Worm (Caenorhabditis elegans) whole organism, L4 larva: ENCODE measurements around the gene sahd-1.

ENCODE experiments used
- F44E2.7 ChIP-seq: fragments of 200-800 bp; sonication (Bioruptor generic); IDR thresholded peaks from 2 replicates; pipeline ENCODE4 v2.1.2; 2022; ENCODE audit warnings: missing genetic modification characterization, missing compliant biosample characterization
- ceh-28 ChIP-seq: fragments of 150-350 bp; optimal IDR thresholded peaks from 2 replicates; lab custom pipeline; 2014; ENCODE audit warnings: missing biosample characterization, missing genetic modification reagents, missing genetic modification characterization
- fkh-10 ChIP-seq: fragments of 150-350 bp; optimal IDR thresholded peaks from 2 replicates; lab custom pipeline; 2014; ENCODE audit warnings: missing biosample characterization, missing genetic modification reagents, missing genetic modification characterization
- jun-1 ChIP-seq: fragments of 150-350 bp; optimal IDR thresholded peaks from 2 replicates; lab custom pipeline; 2014; ENCODE audit warnings: missing biosample characterization, missing genetic modification reagents, missing genetic modification characterization
- lin-39 ChIP-seq: fragments of 150-350 bp; optimal IDR thresholded peaks from 2 replicates; lab custom pipeline; 2014; ENCODE audit warnings: missing biosample characterization, missing genetic modification reagents, missing genetic modification characterization
- lsy-2 ChIP-seq, 2 experiments: fragments of 150-350 bp in 1 of 2; sonication (generic microtip) in 1 of 2; optimal IDR thresholded peaks; 2 replicates each; lab custom pipeline; 2014 to 2017; ENCODE audit warnings: missing biosample characterization in 2 of 2, missing genetic modification characterization in 2 of 2
- nhr-11 ChIP-seq: fragments of 150-350 bp; optimal IDR thresholded peaks from 2 replicates; lab custom pipeline; 2014; ENCODE audit warnings: missing biosample characterization, missing genetic modification characterization
- skn-1 ChIP-seq: fragments of 150-350 bp; optimal IDR thresholded peaks from 2 replicates; lab custom pipeline; 2014; ENCODE audit warnings: missing biosample characterization, missing genetic modification characterization
- unc-39 ChIP-seq: sonication (generic microtip); optimal IDR thresholded peaks from 2 replicates; lab custom pipeline; 2017; ENCODE audit warnings: missing biosample characterization, missing genetic modification characterization
- unc-62 ChIP-seq, 3 experiments: fragments of 150-350 bp in 1 of 3; sonication (generic microtip); optimal IDR thresholded peaks in 2 of 3; peaks in 1 of 3; 1 replicate in 1 of 3; 2 replicates in 2 of 3; lab custom pipeline; 2014 to 2017; ENCODE audit warnings: missing biosample characterization in 3 of 3, missing genetic modification characterization in 3 of 3, missing genetic modification reagents in 3 of 3, missing genotype in 1 of 3

DNA sequence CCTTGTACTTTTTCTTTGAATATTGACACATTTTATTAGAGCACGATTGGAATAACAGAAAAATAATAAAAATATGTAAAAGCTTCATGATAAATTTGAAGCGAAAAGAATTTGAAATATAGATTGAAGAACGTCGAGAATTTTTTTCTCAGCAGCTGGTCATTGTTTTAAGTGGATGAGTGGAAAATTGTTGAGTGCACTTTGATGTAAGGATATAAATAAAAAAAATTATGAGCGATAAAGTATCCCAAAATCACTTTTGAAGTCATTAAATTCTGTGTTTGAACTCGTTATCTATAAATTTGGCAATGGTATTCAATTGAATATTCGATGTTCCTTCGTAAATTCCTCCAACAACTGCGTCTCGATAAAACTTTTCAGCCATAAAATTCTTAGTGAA lies 30.0 kb upstream of the sahd-1 start, which contains the start of gene ins-13:
- no peak for TF ChIP-seq fkh-10
- no peak for TF ChIP-seq jun-1
- no peak for TF ChIP-seq ceh-28 (tag; lab: Kevin White, UChicago)
- TF ChIP-seq F44E2.7 (GFP tag; lab: Robert Waterston, UW) = no peak
- TF ChIP-seq unc-62 (GFP tag; optimal IDR thresholded peaks at IDR 0.05 in 1 of 2; lab: Kevin White, UChicago) = no peak
- no peak for TF ChIP-seq unc-62 (tag; optimal IDR thresholded peaks at IDR 0.05; lab: Kevin White, UChicago)
- no peak for TF ChIP-seq nhr-11 (tag; lab: Kevin White, UChicago)
- TF ChIP-seq unc-39 (tag; lab: Kevin White, UChicago) = no peak
- no peak for TF ChIP-seq lsy-2 (tag; optimal IDR thresholded peaks at IDR 0.05; lab: Kevin White, UChicago)
- TF ChIP-seq skn-1 = no peak
- no peak for TF ChIP-seq lin-39 (tag; lab: Kevin White, UChicago)
